Worm (Caenorhabditis elegans) whole organism, L3 larva: ENCODE results near the gene F40G9.12.
"Not testable (repeated sequence)": the region's sequence is repeated elsewhere in the genome, so short reads cannot be mapped to it uniquely, and the experiment has no call there.

Source experiments
- R02D3.7 ChIP-seq: fragments of 150-350 bp; optimal IDR thresholded peaks from 2 replicates; lab custom pipeline; 2014; ENCODE audit warnings: missing biosample characterization, missing genetic modification characterization
- ZK546.5 ChIP-seq: sonication (generic microtip); optimal IDR thresholded peaks from 2 replicates; lab custom pipeline; 2017; ENCODE audit warnings: missing biosample characterization, missing genetic modification characterization
- aly-2 ChIP-seq: fragments of 150-350 bp; optimal IDR thresholded peaks from 2 replicates; lab custom pipeline; 2014; ENCODE audit warnings: missing biosample characterization, missing genetic modification characterization
- ceh-16 ChIP-seq: sonication (generic microtip); optimal IDR thresholded peaks from 2 replicates; lab custom pipeline; 2017; ENCODE audit warnings: missing biosample characterization, missing genetic modification characterization
- ceh-28 ChIP-seq: fragments of 150-350 bp; optimal IDR thresholded peaks from 2 replicates; lab custom pipeline; 2014; ENCODE audit warnings: missing biosample characterization, missing genetic modification reagents, missing genetic modification characterization
- ceh-82 ChIP-seq: fragments of 150-350 bp; optimal IDR thresholded peaks from 2 replicates; lab custom pipeline; 2014; ENCODE audit warnings: missing biosample characterization, missing genetic modification characterization
- ceh-9 ChIP-seq: sonication (generic microtip); optimal IDR thresholded peaks from 2 replicates; lab custom pipeline; 2018; ENCODE audit warnings: missing biosample characterization, missing genetic modification characterization
- daf-12 ChIP-seq: fragments of 150-350 bp; optimal IDR thresholded peaks from 2 replicates; lab custom pipeline; 2014; ENCODE audit warnings: missing biosample characterization, missing genetic modification reagents, missing genetic modification characterization
- egl-27 ChIP-seq: sonication (generic microtip); optimal IDR thresholded peaks from 4 replicates; lab custom pipeline; 2017; ENCODE audit warnings: missing biosample characterization, missing genetic modification reagents, missing genetic modification characterization
- elt-1 ChIP-seq: fragments of 150-350 bp; optimal IDR thresholded peaks from 2 replicates; lab custom pipeline; 2014; ENCODE audit warnings: missing biosample characterization, missing genetic modification characterization
- elt-2 ChIP-seq: sonication (generic microtip); optimal IDR thresholded peaks from 2 replicates; lab custom pipeline; 2016; ENCODE audit warnings: missing genetic modification reagents, mild to moderate bottlenecking, missing genetic modification characterization, missing compliant biosample characterization
- eor-1 ChIP-seq, 2 experiments: fragments of 150-350 bp; optimal IDR thresholded peaks; 2 replicates each; lab custom pipeline; 2014 to 2018; ENCODE audit warnings: missing biosample characterization in 2 of 2, missing genetic modification characterization in 2 of 2
- fkh-10 ChIP-seq: sonication (generic microtip); optimal IDR thresholded peaks from 2 replicates; lab custom pipeline; 2017; ENCODE audit warnings: missing biosample characterization, missing genetic modification reagents, missing genetic modification characterization
- fkh-2 ChIP-seq: fragments of 150-350 bp; optimal IDR thresholded peaks from 2 replicates; lab custom pipeline; 2014; ENCODE audit warnings: missing biosample characterization, missing genetic modification reagents, missing genetic modification characterization
- fos-1 ChIP-seq: fragments of 150-350 bp; optimal IDR thresholded peaks from 2 replicates; lab custom pipeline; 2014; ENCODE audit warnings: missing biosample characterization, missing genetic modification characterization
- hmg-11 ChIP-seq: sonication (generic microtip); optimal IDR thresholded peaks from 2 replicates; lab custom pipeline; 2016; ENCODE audit warnings: missing genetic modification characterization, missing compliant biosample characterization
- jun-1 ChIP-seq: fragments of 150-350 bp; optimal IDR thresholded peaks from 2 replicates; lab custom pipeline; 2014; ENCODE audit warnings: missing biosample characterization, missing genetic modification reagents, missing genetic modification characterization
- lin-15B ChIP-seq: fragments of 150-350 bp; optimal IDR thresholded peaks from 2 replicates; lab custom pipeline; 2014; ENCODE audit warnings: missing biosample characterization, missing genetic modification characterization
- lin-39 ChIP-seq: fragments of 150-350 bp; optimal IDR thresholded peaks from 2 replicates; lab custom pipeline; 2018; ENCODE audit warnings: missing biosample characterization, missing genetic modification reagents, missing genetic modification characterization
- lsy-12 ChIP-seq: sonication (generic microtip); optimal IDR thresholded peaks from 2 replicates; lab custom pipeline; 2016; ENCODE audit warnings: mild to moderate bottlenecking, missing genetic modification characterization, missing compliant biosample characterization
- mdl-1 ChIP-seq: fragments of 150-350 bp; optimal IDR thresholded peaks from 2 replicates; lab custom pipeline; 2014; ENCODE audit warnings: missing biosample characterization, missing genetic modification characterization
- mml-1 ChIP-seq: fragments of 150-350 bp; sonication (generic microtip); optimal IDR thresholded peaks from 3 replicates; lab custom pipeline; 2014; ENCODE audit warnings: missing biosample characterization, missing genetic modification characterization
- nfya-1 ChIP-seq: sonication (generic microtip); optimal IDR thresholded peaks from 2 replicates; lab custom pipeline; 2017; ENCODE audit warnings: missing genetic modification characterization, mild to moderate bottlenecking, missing compliant biosample characterization, antibody characterized with exemption, moderate library complexity; ENCODE audit not compliant: insufficient read depth
- nhr-11 ChIP-seq: fragments of 150-350 bp; optimal IDR thresholded peaks from 2 replicates; lab custom pipeline; 2014; ENCODE audit warnings: missing biosample characterization, missing genetic modification characterization
- nhr-12 ChIP-seq: fragments of 150-350 bp; optimal IDR thresholded peaks from 2 replicates; lab custom pipeline; 2014; ENCODE audit warnings: missing biosample characterization, missing genetic modification characterization
- nhr-23 ChIP-seq: fragments of 150-350 bp; optimal IDR thresholded peaks from 2 replicates; lab custom pipeline; 2014; ENCODE audit warnings: missing biosample characterization, missing genetic modification reagents, missing genetic modification characterization
- nhr-237 ChIP-seq: fragments of 150-350 bp; optimal IDR thresholded peaks from 2 replicates; lab custom pipeline; 2014; ENCODE audit warnings: missing biosample characterization, missing genetic modification characterization
- nhr-25 ChIP-seq: sonication (generic microtip); optimal IDR thresholded peaks from 2 replicates; lab custom pipeline; 2017; ENCODE audit warnings: missing biosample characterization, missing genetic modification characterization
- nhr-28 ChIP-seq: fragments of 150-350 bp; optimal IDR thresholded peaks from 2 replicates; lab custom pipeline; 2014; ENCODE audit warnings: missing biosample characterization, missing genetic modification characterization
- nhr-43 ChIP-seq: sonication (generic microtip); optimal IDR thresholded peaks from 2 replicates; lab custom pipeline; 2016; ENCODE audit warnings: mild to moderate bottlenecking, missing genetic modification characterization, missing compliant biosample characterization; ENCODE audit not compliant: poor library complexity, severe bottlenecking
- nhr-67 ChIP-seq: fragments of 150-350 bp; optimal IDR thresholded peaks from 2 replicates; lab custom pipeline; 2014; ENCODE audit warnings: missing biosample characterization, missing genetic modification characterization
- nhr-77 ChIP-seq: fragments of 150-350 bp; optimal IDR thresholded peaks from 2 replicates; lab custom pipeline; 2014; ENCODE audit warnings: missing biosample characterization, missing genetic modification characterization
- pha-4 ChIP-seq: fragments of 150-350 bp; optimal IDR thresholded peaks from 2 replicates; lab custom pipeline; 2014; ENCODE audit warnings: missing biosample characterization, missing genetic modification reagents, missing genetic modification characterization
- pqm-1 ChIP-seq: fragments of 150-350 bp; optimal IDR thresholded peaks from 2 replicates; lab custom pipeline; 2017; ENCODE audit warnings: missing biosample characterization, missing genetic modification characterization, inconsistent platforms
- skn-1 ChIP-seq: fragments of 150-350 bp; optimal IDR thresholded peaks from 2 replicates; lab custom pipeline; 2014; ENCODE audit warnings: missing biosample characterization, missing genetic modification characterization
- tbx-2 ChIP-seq: sonication (generic microtip); optimal IDR thresholded peaks from 2 replicates; lab custom pipeline; 2016; ENCODE audit warnings: mild to moderate bottlenecking, missing genetic modification characterization, missing compliant biosample characterization
- unc-39 ChIP-seq: sonication (generic microtip); optimal IDR thresholded peaks from 4 replicates; lab custom pipeline; 2017; ENCODE audit warnings: missing biosample characterization, missing genetic modification characterization
- unc-62 ChIP-seq: fragments of 150-350 bp; sonication (generic microtip); optimal IDR thresholded peaks from 4 replicates; lab custom pipeline; 2014; ENCODE audit warnings: missing biosample characterization, missing genetic modification reagents, missing genetic modification characterization
- zag-1 ChIP-seq: fragments of 150-350 bp; optimal IDR thresholded peaks from 2 replicates; lab custom pipeline; 2014; ENCODE audit warnings: missing biosample characterization, missing genetic modification characterization
- ztf-11 ChIP-seq: fragments of 150-350 bp; optimal IDR thresholded peaks from 2 replicates; lab custom pipeline; 2014; ENCODE audit warnings: missing biosample characterization, missing genetic modification characterization

The F40G9.12 gene

ce11 chrIII:171617-172016 is at the start of gene F40G9.12, which contains the start of gene F40G9.9:
F40G9.12 (plus strand) TSS chrIII:171847.
F40G9.9 (minus strand) TSS chrIII:171717.
- TF ChIP-seq mdl-1 (no peak), skn-1 (tag; lab: Kevin White, UChicago) (no peak), zag-1 (tag; lab: Kevin White, UChicago) (no peak), ceh-16 (tag; lab: Kevin White, UChicago) (no peak), elt-2 (no peak), nhr-237 (tag; lab: Kevin White, UChicago) (no peak), R02D3.7 (tag; lab: Kevin White, UChicago) (no peak), elt-1 (no peak), lin-15B (tag; lab: Kevin White, UChicago) (no peak), pha-4 (tag; lab: Kevin White, UChicago) (no peak), nhr-12 (tag; lab: Kevin White, UChicago) (no peak), ceh-9 (tag; lab: Kevin White, UChicago) (no peak), nhr-43 (tag; lab: Kevin White, UChicago) (no peak), hmg-11 (tag; lab: Kevin White, UChicago) (no peak), fkh-10 (no peak), egl-27 (tag; lab: Kevin White, UChicago) (no peak), jun-1 (tag; lab: Kevin White, UChicago) (no peak), mml-1 (tag; lab: Kevin White, UChicago) (no peak), nhr-23 (tag; lab: Kevin White, UChicago) (no peak)

- TF ChIP-seq tbx-2; eor-1 (tag; optimal IDR thresholded peaks at IDR 0.05; lab: Kevin White, UChicago); daf-12 (tag; lab: Kevin White, UChicago): not testable (repeated sequence)
- TF ChIP-seq, all 47 proteins: peak for 0; not testable (repeated sequence) for 47
Measured at ce11 chrIII:121983-122449, 49.6 kb upstream of the F40G9.12 start, which contains the start of gene C29F9.12. C29F9.12 (minus strand) TSS chrIII:122033.

ce11 chrIII:124478-124877 is 47.2 kb upstream of the F40G9.12 start, which contains the start of gene pals-23:
pals-23 (plus strand) TSS chrIII:124778.
- TF ChIP-seq ceh-16 (tag; lab: Kevin White, UChicago) (no peak), ztf-11 (tag; lab: Kevin White, UChicago) (no peak), zag-1 (tag; lab: Kevin White, UChicago) (no peak), nhr-77 (tag; lab: Kevin White, UChicago) (no peak), nhr-11 (tag; lab: Kevin White, UChicago) (no peak), nhr-67 (tag; lab: Kevin White, UChicago) (no peak), nhr-28 (no peak)

- TF ChIP-seq lsy-12 (tag; lab: Kevin White, UChicago) = no peak
- peak; percentile 38 for TF ChIP-seq pha-4 (tag; lab: Kevin White, UChicago)
- no peak for TF ChIP-seq zag-1 (tag; lab: Kevin White, UChicago)
- TF ChIP-seq elt-2 = peak; percentile 38
- TF ChIP-seq nhr-23 (tag; lab: Kevin White, UChicago) = no peak
Measured at ce11 chrIII:130650-131049, 41.0 kb upstream of the F40G9.12 start, which contains the start of the genes nhr-280 and C29F9.2. nhr-280 (minus strand) TSS chrIII:130750. C29F9.2 (plus strand) TSS chrIII:130947.

ce11 chrIII:131627-132026 is 40.0 kb upstream of the F40G9.12 start:
- peak; percentile 18 for TF ChIP-seq hmg-11 (tag; lab: Kevin White, UChicago)
- TF ChIP-seq ztf-11 (tag; lab: Kevin White, UChicago) = no peak
- peak; percentile 13 for TF ChIP-seq jun-1 (tag; lab: Kevin White, UChicago)
- TF ChIP-seq elt-1 = no peak
- TF ChIP-seq fkh-2 (tag; lab: Kevin White, UChicago) = no peak
- TF ChIP-seq egl-27 (tag; lab: Kevin White, UChicago) = no peak
- TF ChIP-seq nhr-12 (tag; lab: Kevin White, UChicago) = no peak
- TF ChIP-seq lin-15B (tag; lab: Kevin White, UChicago) = peak; percentile 77
- TF ChIP-seq eor-1 (tag; optimal IDR thresholded peaks at IDR 0.05; lab: Kevin White, UChicago) = no peak
- peak; percentile 61 for TF ChIP-seq nhr-23 (tag; lab: Kevin White, UChicago)
- no peak for TF ChIP-seq nhr-237 (tag; lab: Kevin White, UChicago)
- TF ChIP-seq ceh-9 (tag; lab: Kevin White, UChicago) = no peak
- TF ChIP-seq aly-2 (tag; lab: Kevin White, UChicago) = no peak
- no peak for TF ChIP-seq pqm-1 (tag; lab: Kevin White, UChicago)
- TF ChIP-seq tbx-2 = no peak
- TF ChIP-seq lsy-12 (tag; lab: Kevin White, UChicago) = no peak
- TF ChIP-seq elt-2 = peak; percentile 33
- no peak for TF ChIP-seq nhr-43 (tag; lab: Kevin White, UChicago)
- TF ChIP-seq nfya-1 (tag; lab: Kevin White, UChicago) = peak; percentile 70
- TF ChIP-seq fkh-10 = peak; percentile 12
- TF ChIP-seq unc-39 = no peak
- TF ChIP-seq nhr-25 (tag; lab: Kevin White, UChicago) = no peak
- no peak for TF ChIP-seq ceh-28 (tag; lab: Kevin White, UChicago)
- no peak for TF ChIP-seq ceh-82 (tag; lab: Kevin White, UChicago)
- no peak for TF ChIP-seq ceh-16 (tag; lab: Kevin White, UChicago)
- TF ChIP-seq unc-62 (GFP tag; lab: Kevin White, UChicago) = no peak
- no peak for TF ChIP-seq ZK546.5
- TF ChIP-seq lin-39 (tag; lab: Kevin White, UChicago) = peak; percentile 82
- TF ChIP-seq fos-1 (tag; lab: Kevin White, UChicago) = no peak
- no peak for TF ChIP-seq nhr-11 (tag; lab: Kevin White, UChicago)
- TF ChIP-seq R02D3.7 (tag; lab: Kevin White, UChicago) = no peak
- peak; percentile 9 for TF ChIP-seq nhr-77 (tag; lab: Kevin White, UChicago)
- no peak for TF ChIP-seq daf-12 (tag; lab: Kevin White, UChicago)
